Worm (Caenorhabditis elegans): ENCODE results near the gene fkh-8.

- no peak for TF ChIP-seq nhr-237 (tag; optimal IDR thresholded peaks at IDR 0.05)
- TF ChIP-seq fkh-2 (tag; optimal IDR thresholded peaks at IDR 0.05), result no peak
- TF ChIP-seq ceh-16 (tag; optimal IDR thresholded peaks at IDR 0.05), result no peak
- no peak for TF ChIP-seq nhr-28 (tag; optimal IDR thresholded peaks at IDR 0.05)
- TF ChIP-seq unc-39 (tag; optimal IDR thresholded peaks at IDR 0.05), result no peak
- no peak for TF ChIP-seq nhr-12 (tag; optimal IDR thresholded peaks at IDR 0.05)
- no peak for TF ChIP-seq ceh-82 (tag; optimal IDR thresholded peaks at IDR 0.05)
- TF ChIP-seq egl-27 (tag; optimal IDR thresholded peaks at IDR 0.05), result no peak
- no peak for TF ChIP-seq ZK546.5 (tag; optimal IDR thresholded peaks at IDR 0.05)
- no peak for TF ChIP-seq ama-1 (optimal IDR thresholded peaks at IDR 0.05)
These were observed 10.6 kb downstream of the fkh-8 start for ce11 chrII:6180552-6180951.

All from whole organism, L3 larva.